Fruit fly (Drosophila melanogaster) whole organism, embryonic: Measurements from ENCODE around the gene Chrac-14.

Experiments used
- Atf-2 ChIP-seq: fragments of 200-800 bp; sonication (Bioruptor generic); optimal IDR thresholded peaks from 2 replicates; lab custom pipeline; 2016; ENCODE audit warnings: missing biosample characterization, missing genetic modification characterization
- B-H1 ChIP-seq: fragments of 200-800 bp; sonication (Bioruptor generic); IDR thresholded peaks from 3 replicates; pipeline ENCODE4 v1.3.6; 2022; ENCODE audit warnings: missing biosample characterization, missing genetic modification characterization
- CG11696 ChIP-seq: fragments of 200-800 bp; sonication (Bioruptor generic); IDR thresholded peaks from 2 replicates; pipeline ENCODE4 v1.3.6; 2022; ENCODE audit warnings: missing biosample characterization, missing genetic modification characterization
- CG14014 ChIP-seq: fragments of 200-800 bp; sonication (Bioruptor generic); IDR thresholded peaks from 2 replicates; pipeline ENCODE4 v1.3.6; 2022; ENCODE audit warnings: missing biosample characterization, missing genetic modification characterization
- CG4820 ChIP-seq: fragments of 200-800 bp; sonication (Bioruptor generic); optimal IDR thresholded peaks from 3 replicates; lab custom pipeline; 2016; ENCODE audit warnings: missing biosample characterization, missing genetic modification characterization
- Hey ChIP-seq: fragments of 200-800 bp; sonication (Bioruptor generic); optimal IDR thresholded peaks from 3 replicates; lab custom pipeline; 2018; ENCODE audit warnings: missing biosample characterization, mild to moderate bottlenecking, missing genetic modification characterization
- Med ChIP-seq: fragments of 200-800 bp; sonication (Bioruptor generic); peaks from one replicate; lab custom pipeline; 2016; ENCODE audit warnings: missing biosample characterization, missing genetic modification characterization, mild to moderate bottlenecking, inconsistent platforms, moderate library complexity
- Sin3A ChIP-seq: fragments of >200 bp; optimal IDR thresholded peaks from 2 replicates; lab custom pipeline; 2018
- Sox102F ChIP-seq: fragments of 200-800 bp; sonication (Bioruptor generic); optimal IDR thresholded peaks from 2 replicates; lab custom pipeline; 2018; ENCODE audit warnings: missing biosample characterization, mild to moderate bottlenecking, missing genetic modification characterization, moderate library complexity
- prd ChIP-seq, 3 experiments: fragments of >200 bp in 2 of 3; fragments of 200-800 bp in 1 of 3; sonication (Bioruptor generic) in 1 of 3; optimal IDR thresholded peaks in 2 of 3; IDR thresholded peaks in 1 of 3; 2 replicates in 2 of 3; 3 replicates in 1 of 3; pipeline versions ENCODE4 v1.3.6 to Lab custom; 2017 to 2022; ENCODE audit warnings: missing biosample characterization in 1 of 3, missing genetic modification characterization in 1 of 3
- sqz ChIP-seq: fragments of 200-800 bp; sonication (Bioruptor generic); optimal IDR thresholded peaks from 3 replicates; lab custom pipeline; 2018; ENCODE audit warnings: missing biosample characterization, mild to moderate bottlenecking, missing genetic modification characterization
- usp ChIP-seq: fragments of >200 bp; optimal IDR thresholded peaks from 2 replicates; lab custom pipeline; 2017; ENCODE audit warnings: missing biosample characterization, missing genetic modification characterization

DNA sequence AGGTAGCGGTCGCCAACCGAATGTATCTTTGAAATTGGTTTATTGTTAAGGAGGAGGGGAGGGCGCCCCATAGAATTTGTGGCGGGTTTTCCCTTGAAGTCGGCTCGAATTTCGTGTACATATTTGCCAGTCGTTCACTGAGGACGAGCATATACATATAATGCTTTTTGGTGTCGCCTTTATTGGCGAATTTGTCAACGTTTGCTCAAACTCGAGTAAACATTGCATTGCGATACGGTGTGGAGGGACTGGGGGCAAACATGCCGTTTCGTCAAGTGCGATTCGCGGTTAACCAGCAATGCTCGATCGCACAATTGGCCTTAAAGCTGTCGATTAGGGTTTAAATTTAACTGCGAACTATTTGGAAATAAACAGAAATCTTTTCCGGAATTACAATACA lies 19.6 kb upstream of the Chrac-14 start:
- no peak for TF ChIP-seq Atf-2 (GFP tag; lab: Kevin White, UChicago)
- TF ChIP-seq CG11696 (GFP tag; lab: Robert Waterston, UW) = no peak
- no peak for TF ChIP-seq CG4820 (GFP tag; lab: Kevin White, UChicago)
- no peak for TF ChIP-seq sqz
- no peak for TF ChIP-seq Med (GFP tag; lab: Kevin White, UChicago)
- no peak for TF ChIP-seq Sin3A (lab: Kevin White, UChicago)
- TF ChIP-seq Sox102F (GFP tag; lab: Kevin White, UChicago) = no peak
- TF ChIP-seq CG14014 (GFP tag; lab: Robert Waterston, UW) = no peak
- no peak for TF ChIP-seq Hey (tag; lab: Kevin White, UChicago)
- TF ChIP-seq B-H1 (GFP tag; lab: Robert Waterston, UW) = no peak
- no peak for TF ChIP-seq usp
- no peak for TF ChIP-seq prd (optimal IDR thresholded peaks at IDR 0.05; lab: Kevin White, UChicago)
- TF ChIP-seq prd (GFP tag; IDR thresholded peaks at IDR 0.05; lab: Robert Waterston, UW) = no peak
